Fruit fly (Drosophila melanogaster): ENCODE measurements around the gene CG14174.

dm6 chr3L:9678994-9679393, 40.1 kb upstream of the CG14174 start, which contains the start of the genes fry and CG16717:
- TF ChIP-seq insv (optimal IDR thresholded peaks at IDR 0.05): no peak
- TF ChIP-seq h (optimal IDR thresholded peaks at IDR 0.05): no peak
- TF ChIP-seq Myc (optimal IDR thresholded peaks at IDR 0.05): no peak
- no peak for TF ChIP-seq psq (optimal IDR thresholded peaks at IDR 0.05)
- no peak for TF ChIP-seq Sin3A (optimal IDR thresholded peaks at IDR 0.05)
- TF ChIP-seq ttk (optimal IDR thresholded peaks at IDR 0.05): no peak

Data from Kc167 (cell line).